Worm (Caenorhabditis elegans) whole organism, L2 larva: Measurements from ENCODE around the gene C05G5.3.

Experiments used
- C34F6.9 ChIP-seq: fragments of 150-350 bp; optimal IDR thresholded peaks from 2 replicates; lab custom pipeline; 2014; ENCODE audit warnings: missing biosample characterization, missing genetic modification characterization
- F13H6.1 ChIP-seq: sonication (generic microtip); optimal IDR thresholded peaks from 2 replicates; lab custom pipeline; 2016; ENCODE audit warnings: missing genetic modification characterization, missing compliant biosample characterization
- R02D3.7 ChIP-seq: fragments of 150-350 bp; optimal IDR thresholded peaks from 2 replicates; lab custom pipeline; 2014; ENCODE audit warnings: missing biosample characterization, missing genetic modification characterization
- Y55F3AM.14 ChIP-seq: fragments of 200-800 bp; sonication (Bioruptor generic); optimal IDR thresholded peaks from 2 replicates; lab custom pipeline; 2018; ENCODE audit warnings: mild to moderate bottlenecking, missing genetic modification characterization, missing compliant biosample characterization
- ZK546.5 ChIP-seq: sonication (generic microtip); optimal IDR thresholded peaks from 2 replicates; lab custom pipeline; 2017; ENCODE audit warnings: missing biosample characterization, missing genetic modification characterization
- alr-1 ChIP-seq: fragments of 150-350 bp; optimal IDR thresholded peaks from 2 replicates; lab custom pipeline; 2014; ENCODE audit warnings: missing biosample characterization, missing genetic modification characterization
- aly-2 ChIP-seq: fragments of 150-350 bp; optimal IDR thresholded peaks from 2 replicates; lab custom pipeline; 2014; ENCODE audit warnings: missing biosample characterization, missing genetic modification characterization
- ama-1 ChIP-seq: fragments of 150-350 bp; optimal IDR thresholded peaks from 2 replicates; lab custom pipeline; 2018; ENCODE audit warnings: inconsistent platforms
- blmp-1 ChIP-seq: sonication (generic microtip); optimal IDR thresholded peaks from 2 replicates; lab custom pipeline; 2017; ENCODE audit warnings: missing genetic modification characterization, mild to moderate bottlenecking, missing compliant biosample characterization, antibody characterized with exemption, moderate library complexity; ENCODE audit not compliant: insufficient read depth
- ceh-16 ChIP-seq: fragments of 150-350 bp; optimal IDR thresholded peaks from 2 replicates; lab custom pipeline; 2014; ENCODE audit warnings: missing biosample characterization, missing genetic modification characterization
- ceh-82 ChIP-seq: fragments of 150-350 bp; optimal IDR thresholded peaks from 2 replicates; lab custom pipeline; 2014; ENCODE audit warnings: missing biosample characterization, missing genetic modification characterization
- crh-2 ChIP-seq: sonication (generic microtip); optimal IDR thresholded peaks from 2 replicates; lab custom pipeline; 2017; ENCODE audit warnings: missing biosample characterization, missing genetic modification characterization
- dmd-4 ChIP-seq: sonication (generic microtip); optimal IDR thresholded peaks from 2 replicates; lab custom pipeline; 2017; ENCODE audit warnings: missing biosample characterization, missing genetic modification characterization
- egl-27 ChIP-seq: sonication (generic microtip); optimal IDR thresholded peaks from 3 replicates; lab custom pipeline; 2017; ENCODE audit warnings: missing biosample characterization, missing genetic modification reagents, missing genetic modification characterization
- elt-1 ChIP-seq: fragments of 150-350 bp; optimal IDR thresholded peaks from 2 replicates; lab custom pipeline; 2014; ENCODE audit warnings: missing biosample characterization, missing genetic modification characterization
- elt-3 ChIP-seq: sonication (generic microtip); optimal IDR thresholded peaks from 2 replicates; lab custom pipeline; 2017; ENCODE audit warnings: missing biosample characterization, missing genetic modification characterization
- fos-1 ChIP-seq: fragments of 150-350 bp; optimal IDR thresholded peaks from 2 replicates; lab custom pipeline; 2014; ENCODE audit warnings: missing biosample characterization, missing genetic modification characterization
- gmeb-1 ChIP-seq: fragments of 150-350 bp; optimal IDR thresholded peaks from 2 replicates; lab custom pipeline; 2014; ENCODE audit warnings: missing biosample characterization, missing genetic modification characterization
- lin-11 ChIP-seq: fragments of 150-350 bp; sonication (generic microtip); optimal IDR thresholded peaks from 2 replicates; lab custom pipeline; 2014; ENCODE audit warnings: missing biosample characterization, missing genetic modification characterization, inconsistent platforms, mixed read lengths
- lin-13 ChIP-seq: fragments of 150-350 bp; optimal IDR thresholded peaks from 2 replicates; lab custom pipeline; 2014; ENCODE audit warnings: missing biosample characterization, missing genetic modification reagents, missing genetic modification characterization
- lin-39 ChIP-seq: fragments of 150-350 bp; optimal IDR thresholded peaks from 2 replicates; lab custom pipeline; 2014; ENCODE audit warnings: missing biosample characterization, missing genetic modification reagents, missing genetic modification characterization
- lsy-2 ChIP-seq, 2 experiments: fragments of 150-350 bp in 1 of 2; sonication (generic microtip) in 1 of 2; optimal IDR thresholded peaks; 2 replicates each; lab custom pipeline; 2014 to 2017; ENCODE audit warnings: missing biosample characterization in 2 of 2, missing genetic modification characterization in 2 of 2
- mab-5 ChIP-seq: fragments of 150-350 bp; optimal IDR thresholded peaks from 2 replicates; lab custom pipeline; 2014; ENCODE audit warnings: missing biosample characterization, missing genetic modification characterization
- mbf-1 ChIP-seq: sonication (generic microtip); optimal IDR thresholded peaks from 2 replicates; lab custom pipeline; 2017; ENCODE audit warnings: missing biosample characterization, missing genetic modification characterization
- mdl-1 ChIP-seq, 2 experiments: fragments of 150-350 bp in 1 of 2; sonication (generic microtip) in 1 of 2; optimal IDR thresholded peaks; 2 replicates each; lab custom pipeline; 2017; ENCODE audit warnings: missing biosample characterization in 2 of 2, missing genetic modification characterization in 2 of 2
- nhr-10 ChIP-seq: sonication (generic microtip); optimal IDR thresholded peaks from 2 replicates; lab custom pipeline; 2017; ENCODE audit warnings: missing biosample characterization, missing genetic modification characterization
- nhr-11 ChIP-seq: fragments of 150-350 bp; optimal IDR thresholded peaks from 2 replicates; lab custom pipeline; 2014; ENCODE audit warnings: missing biosample characterization, missing genetic modification characterization
- nhr-12 ChIP-seq: fragments of 150-350 bp; optimal IDR thresholded peaks from 2 replicates; lab custom pipeline; 2014; ENCODE audit warnings: missing biosample characterization, missing genetic modification characterization
- nhr-129 ChIP-seq: fragments of 150-350 bp; optimal IDR thresholded peaks from 2 replicates; lab custom pipeline; 2014; ENCODE audit warnings: missing biosample characterization, missing genetic modification characterization
- nhr-21 ChIP-seq: fragments of 150-350 bp; optimal IDR thresholded peaks from 2 replicates; lab custom pipeline; 2014; ENCODE audit warnings: missing biosample characterization, missing genetic modification characterization
- nhr-23 ChIP-seq: fragments of 150-350 bp; optimal IDR thresholded peaks from 2 replicates; lab custom pipeline; 2014; ENCODE audit warnings: missing biosample characterization, missing genetic modification reagents, missing genetic modification characterization
- nhr-237 ChIP-seq: fragments of 150-350 bp; optimal IDR thresholded peaks from 2 replicates; lab custom pipeline; 2014; ENCODE audit warnings: missing biosample characterization, missing genetic modification characterization
- nhr-25 ChIP-seq: fragments of 150-350 bp; sonication (generic microtip); optimal IDR thresholded peaks from 3 replicates; lab custom pipeline; 2014; ENCODE audit warnings: missing biosample characterization, missing genetic modification characterization
- nhr-6 ChIP-seq: fragments of 150-350 bp; optimal IDR thresholded peaks from 2 replicates; lab custom pipeline; 2014; ENCODE audit warnings: missing biosample characterization, missing genetic modification characterization
- nhr-77 ChIP-seq: fragments of 150-350 bp; optimal IDR thresholded peaks from 2 replicates; lab custom pipeline; 2014; ENCODE audit warnings: missing biosample characterization, missing genetic modification characterization
- peb-1 ChIP-seq: fragments of 150-350 bp; optimal IDR thresholded peaks from 2 replicates; lab custom pipeline; 2014; ENCODE audit warnings: missing biosample characterization, missing genetic modification characterization
- sem-4 ChIP-seq: fragments of 150-350 bp; optimal IDR thresholded peaks from 2 replicates; lab custom pipeline; 2014; ENCODE audit warnings: missing biosample characterization, missing genetic modification reagents, missing genetic modification characterization
- skn-1 ChIP-seq: sonication (generic microtip); optimal IDR thresholded peaks from 2 replicates; lab custom pipeline; 2017; ENCODE audit warnings: missing biosample characterization, missing genetic modification characterization
- sma-3 ChIP-seq: sonication (generic microtip); optimal IDR thresholded peaks from 2 replicates; lab custom pipeline; 2016; ENCODE audit warnings: missing genetic modification reagents, missing genetic modification characterization, missing compliant biosample characterization
- sma-9 ChIP-seq, 2 experiments: fragments of 150-350 bp in 1 of 2; sonication (generic microtip) in 1 of 2; optimal IDR thresholded peaks; 2 replicates each; lab custom pipeline; 2014 to 2016; ENCODE audit warnings: missing genetic modification characterization in 2 of 2, mild to moderate bottlenecking in 1 of 2, missing biosample characterization in 1 of 2, missing compliant biosample characterization in 1 of 2, missing genetic modification reagents in 1 of 2, moderate library complexity in 1 of 2
- snpc-4 ChIP-seq: fragments of 150-350 bp; optimal IDR thresholded peaks from 2 replicates; lab custom pipeline; 2014; ENCODE audit warnings: missing biosample characterization, missing genetic modification characterization
- unc-39 ChIP-seq: fragments of 150-350 bp; optimal IDR thresholded peaks from 2 replicates; lab custom pipeline; 2014; ENCODE audit warnings: missing biosample characterization, missing genetic modification characterization
- unc-55 ChIP-seq: fragments of 150-350 bp; sonication (generic microtip); optimal IDR thresholded peaks from 3 replicates; lab custom pipeline; 2014; ENCODE audit warnings: missing biosample characterization, missing genetic modification reagents, missing genetic modification characterization
- unc-62 ChIP-seq: fragments of 150-350 bp; optimal IDR thresholded peaks from 2 replicates; lab custom pipeline; 2014; ENCODE audit warnings: missing biosample characterization, missing genetic modification reagents, missing genetic modification characterization
- zag-1 ChIP-seq: fragments of 150-350 bp; optimal IDR thresholded peaks from 2 replicates; lab custom pipeline; 2014; ENCODE audit warnings: missing biosample characterization, missing genetic modification characterization
- ztf-1 ChIP-seq: fragments of 200-800 bp; sonication (Bioruptor generic); conservative IDR thresholded peaks from 2 replicates; pipeline ENCODE4 v1.3.6; 2022; ENCODE audit warnings: missing genetic modification characterization, missing compliant biosample characterization
- ztf-11 ChIP-seq: sonication (generic microtip); optimal IDR thresholded peaks from 2 replicates; lab custom pipeline; 2017; ENCODE audit warnings: missing biosample characterization, missing genetic modification characterization
- ztf-4 ChIP-seq: fragments of 150-350 bp; optimal IDR thresholded peaks from 2 replicates; lab custom pipeline; 2014; ENCODE audit warnings: missing biosample characterization, missing genetic modification characterization

The C05G5.3 gene

DNA sequence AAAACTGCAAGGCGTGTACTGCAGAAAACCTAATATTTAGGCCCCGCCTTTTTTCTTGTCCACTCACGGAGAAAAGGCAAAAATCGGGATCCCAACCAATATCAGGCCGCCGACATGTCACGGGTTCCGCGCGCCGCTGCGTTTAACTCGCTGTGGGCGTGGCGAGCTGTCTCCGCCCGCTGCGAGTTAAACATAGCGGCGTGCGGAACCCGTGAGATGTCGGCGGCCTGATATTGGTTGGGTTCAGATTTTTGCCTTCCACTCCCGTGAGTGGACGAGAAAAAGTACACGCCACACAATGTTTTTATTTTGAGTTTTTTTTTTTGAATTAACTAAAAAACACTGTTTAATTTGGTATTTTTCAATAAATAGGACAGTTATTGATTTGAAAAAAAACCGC lies 36.4 kb downstream of the C05G5.3 start:
- TF ChIP-seq snpc-4 (tag; lab: Kevin White, UChicago) (peak; percentile 5), mbf-1 (tag; lab: Kevin White, UChicago) (no peak)

DNA sequence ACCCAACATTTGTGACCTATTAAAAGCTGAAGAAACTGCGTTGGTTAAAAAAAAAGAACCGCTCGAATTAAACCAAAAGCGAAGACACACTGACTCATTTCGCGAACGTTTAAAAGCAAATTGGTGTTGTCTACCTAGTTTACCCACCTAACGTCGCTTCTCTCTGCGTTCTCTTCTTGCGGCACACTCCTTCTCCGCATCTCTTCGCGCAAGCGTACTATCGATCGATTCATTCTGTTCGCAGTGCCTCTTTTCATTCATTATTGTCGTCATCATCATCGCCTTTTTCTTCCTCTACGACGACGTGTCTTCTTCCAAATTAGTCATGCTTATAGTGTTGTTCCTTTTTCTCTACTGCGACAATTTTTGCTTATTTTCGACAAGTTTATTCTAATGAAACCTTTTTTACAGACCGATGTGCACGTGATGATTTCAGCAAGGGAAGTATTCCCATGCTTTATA lies 40.6 kb downstream of the C05G5.3 start, which contains the start of gene atrn-1:
Gene atrn-1, plus strand, starts transcription at position 412 of the 462 bp plus-strand sequence.
- TF ChIP-seq mbf-1 (tag; lab: Kevin White, UChicago): no peak
- TF ChIP-seq nhr-77: no peak
- peak; percentile 20 for TF ChIP-seq sma-3 (GFP tag; lab: Kevin White, UChicago)
- no peak for TF ChIP-seq nhr-21 (tag; lab: Kevin White, UChicago)
- peak; percentile 14 for TF ChIP-seq unc-55 (GFP tag; lab: Kevin White, UChicago)
- no peak for TF ChIP-seq R02D3.7 (tag; lab: Kevin White, UChicago)
- TF ChIP-seq ztf-1 (GFP tag; lab: Robert Waterston, UW): no peak
- TF ChIP-seq fos-1 (tag; lab: Kevin White, UChicago): peak; percentile 54
- TF ChIP-seq ztf-4: no peak
- TF ChIP-seq gmeb-1 (tag; lab: Kevin White, UChicago): no peak
- no peak for TF ChIP-seq egl-27
- TF ChIP-seq ama-1 (lab: Kevin White, UChicago): no peak
- TF ChIP-seq peb-1 (tag; lab: Kevin White, UChicago): no peak
- no peak for TF ChIP-seq ztf-11 (tag; lab: Kevin White, UChicago)
- no peak for TF ChIP-seq dmd-4 (tag; lab: Kevin White, UChicago)
- no peak for TF ChIP-seq nhr-237
- TF ChIP-seq skn-1 (tag; lab: Kevin White, UChicago): no peak
- TF ChIP-seq elt-1 (tag; lab: Kevin White, UChicago): no peak
- TF ChIP-seq crh-2 (tag; lab: Kevin White, UChicago): peak; percentile 11
- peak; percentile 64 for TF ChIP-seq C34F6.9 (tag; lab: Kevin White, UChicago)
- no peak for TF ChIP-seq nhr-10 (tag; lab: Kevin White, UChicago)
- no peak for TF ChIP-seq lsy-2 (tag; optimal IDR thresholded peaks at IDR 0.05; lab: Kevin White, UChicago)
- TF ChIP-seq nhr-12 (tag; lab: Kevin White, UChicago): no peak
- no peak for TF ChIP-seq snpc-4 (tag; lab: Kevin White, UChicago)
- no peak for TF ChIP-seq aly-2
- no peak for TF ChIP-seq ceh-82
- no peak for TF ChIP-seq ceh-16 (tag; lab: Kevin White, UChicago)
- TF ChIP-seq nhr-129 (tag; lab: Kevin White, UChicago): peak; percentile 8
- TF ChIP-seq nhr-11 (tag; lab: Kevin White, UChicago): no peak
- no peak for TF ChIP-seq sma-9 (GFP tag; optimal IDR thresholded peaks at IDR 0.05; lab: Kevin White, UChicago)
- TF ChIP-seq sma-9 (tag; optimal IDR thresholded peaks at IDR 0.05; lab: Kevin White, UChicago): no peak
- no peak for TF ChIP-seq unc-62 (GFP tag; lab: Kevin White, UChicago)
- no peak for TF ChIP-seq nhr-6 (tag; lab: Kevin White, UChicago)
- no peak for TF ChIP-seq unc-39 (tag; lab: Kevin White, UChicago)
- TF ChIP-seq blmp-1 (tag; lab: Kevin White, UChicago): no peak
- no peak for TF ChIP-seq lin-13 (GFP tag; lab: Kevin White, UChicago)
- no peak for TF ChIP-seq mab-5
- no peak for TF ChIP-seq mdl-1 (tag; optimal IDR thresholded peaks at IDR 0.05; lab: Kevin White, UChicago)
- no peak for TF ChIP-seq zag-1 (tag; lab: Kevin White, UChicago)
- TF ChIP-seq F13H6.1: no peak
- TF ChIP-seq elt-3 (tag; lab: Kevin White, UChicago): no peak
- TF ChIP-seq lin-39 (tag; lab: Kevin White, UChicago): no peak
- TF ChIP-seq ZK546.5 (tag; lab: Kevin White, UChicago): no peak
- TF ChIP-seq lin-11 (tag; lab: Kevin White, UChicago): no peak
- TF ChIP-seq nhr-25 (tag; lab: Kevin White, UChicago): no peak
- TF ChIP-seq nhr-23 (tag; lab: Kevin White, UChicago): no peak
- TF ChIP-seq sem-4: peak; percentile 17
- no peak for TF ChIP-seq Y55F3AM.14 (GFP tag; lab: Kevin White, UChicago)
- TF ChIP-seq alr-1 (tag; lab: Kevin White, UChicago): no peak
- TF ChIP-seq, all 48 proteins: peak for 7
